Worm (Caenorhabditis elegans) whole organism, midembryonic: ENCODE measurements around the gene ver-4.
A peak's percentile ranks its signal among the peaks of the same experiment; 100 is the strongest.

ENCODE experiments used
- T22C8.4 ChIP-seq: fragments of 200-800 bp; sonication (Bioruptor generic); IDR thresholded peaks from 2 replicates; pipeline ENCODE4 v1.3.6; 2022; ENCODE audit warnings: missing genetic modification characterization, missing compliant biosample characterization
- cog-1 ChIP-seq: sonication (generic microtip); optimal IDR thresholded peaks from 2 replicates; lab custom pipeline; 2016; ENCODE audit warnings: missing genetic modification characterization, missing compliant biosample characterization
- flt-1 ChIP-seq: fragments of 200-800 bp; sonication (Bioruptor generic); IDR thresholded peaks from 2 replicates; pipeline ENCODE4 v1.3.6; 2022; ENCODE audit warnings: missing genetic modification characterization, missing compliant biosample characterization
- klf-2 ChIP-seq: fragments of 200-800 bp; sonication (Bioruptor generic); conservative IDR thresholded peaks from 2 replicates; pipeline ENCODE4 v1.3.6; 2022; ENCODE audit warnings: missing genetic modification reagents, missing genetic modification characterization, missing compliant biosample characterization
- med-1 ChIP-seq: sonication (generic microtip); optimal IDR thresholded peaks from 2 replicates; lab custom pipeline; 2017; ENCODE audit warnings: missing genetic modification characterization, mild to moderate bottlenecking, missing compliant biosample characterization, antibody characterized with exemption, missing genetic modification reagents; ENCODE audit not compliant: insufficient read depth
- ref-1 ChIP-seq: fragments of 200-800 bp; sonication (Bioruptor generic); conservative IDR thresholded peaks from 2 replicates; pipeline ENCODE4 v1.3.6; 2022; ENCODE audit warnings: missing genetic modification reagents, missing genetic modification characterization, missing compliant biosample characterization
- tab-1 ChIP-seq: fragments of 200-800 bp; sonication (Bioruptor generic); IDR thresholded peaks from 2 replicates; pipeline ENCODE4 v1.3.6; 2022; ENCODE audit warnings: missing genetic modification characterization, missing compliant biosample characterization
- ztf-23 ChIP-seq: fragments of 200-800 bp; sonication (Bioruptor generic); IDR thresholded peaks from 2 replicates; pipeline ENCODE4 v1.3.6; 2022; ENCODE audit warnings: missing genetic modification reagents, missing genetic modification characterization, missing compliant biosample characterization
- ztf-29 ChIP-seq: fragments of 200-800 bp; sonication (Bioruptor generic); IDR thresholded peaks from 2 replicates; pipeline ENCODE4 v1.3.6; 2022; ENCODE audit warnings: missing genetic modification reagents, missing genetic modification characterization, missing compliant biosample characterization

The ver-4 gene

ce11 chrX:11007393-11007792 is 25.2 kb downstream of the ver-4 start:
- no peak for TF ChIP-seq flt-1
- TF ChIP-seq med-1: no peak
- TF ChIP-seq cog-1 (tag; lab: Kevin White, UChicago): no peak
- no peak for TF ChIP-seq T22C8.4
- no peak for TF ChIP-seq klf-2 (GFP tag; lab: Robert Waterston, UW)
- TF ChIP-seq ztf-23 (GFP tag; lab: Robert Waterston, UW): no peak

ce11 chrX:11008052-11008451 is 25.9 kb downstream of the ver-4 start, which contains the start of gene del-5:
del-5 (minus strand) TSS chrX:11008181.
- TF ChIP-seq cog-1 (tag; lab: Kevin White, UChicago) (no peak), klf-2 (GFP tag; lab: Robert Waterston, UW) (no peak), ztf-29 (GFP tag; lab: Robert Waterston, UW) (no peak), ref-1 (GFP tag; lab: Robert Waterston, UW) (no peak), med-1 (no peak), ztf-23 (GFP tag; lab: Robert Waterston, UW) (no peak), flt-1 (no peak), T22C8.4 (no peak), tab-1 (GFP tag; lab: Robert Waterston, UW) (no peak)

ce11 chrX:11008954-11009353 is 26.8 kb downstream of the ver-4 start, which contains the start of gene ttr-31:
ttr-31 (minus strand) TSS chrX:11009054.
- TF ChIP-seq T22C8.4 (no peak), cog-1 (tag; lab: Kevin White, UChicago) (no peak), flt-1 (no peak), ztf-29 (GFP tag; lab: Robert Waterston, UW) (no peak)

- TF ChIP-seq ztf-29 (GFP tag; lab: Robert Waterston, UW) (no peak), tab-1 (GFP tag; lab: Robert Waterston, UW) (no peak), ref-1 (GFP tag; lab: Robert Waterston, UW) (no peak), flt-1 (no peak), ztf-23 (GFP tag; lab: Robert Waterston, UW) (no peak), T22C8.4 (no peak), klf-2 (GFP tag; lab: Robert Waterston, UW) (no peak), med-1 (no peak), cog-1 (tag; lab: Kevin White, UChicago) (no peak)
Measured at ce11 chrX:11010565-11010964, 28.4 kb downstream of the ver-4 start, which contains the start of gene F58A3.4. F58A3.4 (minus strand) TSS chrX:11010665.

- TF ChIP-seq ref-1 (GFP tag; lab: Robert Waterston, UW) (no peak), tab-1 (GFP tag; lab: Robert Waterston, UW) (no peak), med-1 (no peak), cog-1 (tag; lab: Kevin White, UChicago) (no peak), flt-1 (no peak), ztf-29 (GFP tag; lab: Robert Waterston, UW) (no peak), klf-2 (GFP tag; lab: Robert Waterston, UW) (no peak), ztf-23 (GFP tag; lab: Robert Waterston, UW) (no peak), T22C8.4 (no peak)
Measured at ce11 chrX:11012337-11012736, 30.2 kb downstream of the ver-4 start, which contains the start of gene F58A3.3. F58A3.3 (plus strand) TSS chrX:11012637.

- no peak for TF ChIP-seq med-1
- TF ChIP-seq tab-1 (GFP tag; lab: Robert Waterston, UW): no peak
- TF ChIP-seq ztf-29 (GFP tag; lab: Robert Waterston, UW): no peak
Measured at ce11 chrX:11014394-11015280, 32.5 kb downstream of the ver-4 start.

- no peak for TF ChIP-seq tab-1 (GFP tag; lab: Robert Waterston, UW)
- no peak for TF ChIP-seq cog-1 (tag; lab: Kevin White, UChicago)
- TF ChIP-seq ref-1 (GFP tag; lab: Robert Waterston, UW): no peak
- TF ChIP-seq ztf-23 (GFP tag; lab: Robert Waterston, UW): no peak
- TF ChIP-seq med-1: no peak
- TF ChIP-seq klf-2 (GFP tag; lab: Robert Waterston, UW): no peak
Measured at ce11 chrX:11016100-11016499, 33.9 kb downstream of the ver-4 start, which contains the start of gene egl-15. egl-15 (plus strand) TSS chrX:11016400.

- no peak for TF ChIP-seq ztf-29 (GFP tag; lab: Robert Waterston, UW)
- no peak for TF ChIP-seq flt-1
- TF ChIP-seq tab-1 (GFP tag; lab: Robert Waterston, UW): no peak
- TF ChIP-seq ztf-23 (GFP tag; lab: Robert Waterston, UW): no peak
- TF ChIP-seq T22C8.4: no peak
- no peak for TF ChIP-seq med-1
- no peak for TF ChIP-seq klf-2 (GFP tag; lab: Robert Waterston, UW)
- no peak for TF ChIP-seq cog-1 (tag; lab: Kevin White, UChicago)
- TF ChIP-seq ref-1 (GFP tag; lab: Robert Waterston, UW): no peak
Measured at ce11 chrX:11028617-11029016, 46.5 kb downstream of the ver-4 start, which contains the start of gene ldb-1. ldb-1 (plus strand) TSS chrX:11028917.

- TF ChIP-seq med-1 (no peak), ztf-29 (GFP tag; lab: Robert Waterston, UW) (peak; percentile 58; the same call in 1 of the 2 replicates), ztf-23 (GFP tag; lab: Robert Waterston, UW) (no peak), cog-1 (tag; lab: Kevin White, UChicago) (peak; percentile 96), tab-1 (GFP tag; lab: Robert Waterston, UW) (no peak), T22C8.4 (no peak), ref-1 (GFP tag; lab: Robert Waterston, UW) (0 out of 2 replicates have a peak, but pooled peaks have one; percentile 14), flt-1 (peak; percentile 74; the same call in 1 of the 2 replicates), klf-2 (GFP tag; lab: Robert Waterston, UW) (no peak; the same call in 1 of the 2 replicates)
Measured at ce11 chrX:11031047-11031695, 49.0 kb downstream of the ver-4 start.
